Worm (Caenorhabditis elegans) whole organism, L3 larva: ENCODE data around the gene ttr-39.

Source experiments
- ZK546.5 ChIP-seq: sonication (generic microtip); optimal IDR thresholded peaks from 2 replicates; lab custom pipeline; 2017; ENCODE audit warnings: missing biosample characterization, missing genetic modification characterization
- aly-2 ChIP-seq: fragments of 150-350 bp; optimal IDR thresholded peaks from 2 replicates; lab custom pipeline; 2014; ENCODE audit warnings: missing biosample characterization, missing genetic modification characterization
- ama-1 ChIP-seq: fragments of 150-350 bp; optimal IDR thresholded peaks from 2 replicates; lab custom pipeline; 2018
- ceh-16 ChIP-seq: sonication (generic microtip); optimal IDR thresholded peaks from 2 replicates; lab custom pipeline; 2017; ENCODE audit warnings: missing biosample characterization, missing genetic modification characterization
- ceh-82 ChIP-seq: fragments of 150-350 bp; optimal IDR thresholded peaks from 2 replicates; lab custom pipeline; 2014; ENCODE audit warnings: missing biosample characterization, missing genetic modification characterization
- ceh-9 ChIP-seq: sonication (generic microtip); optimal IDR thresholded peaks from 2 replicates; lab custom pipeline; 2018; ENCODE audit warnings: missing biosample characterization, missing genetic modification characterization
- egl-27 ChIP-seq: sonication (generic microtip); optimal IDR thresholded peaks from 4 replicates; lab custom pipeline; 2017; ENCODE audit warnings: missing biosample characterization, missing genetic modification reagents, missing genetic modification characterization
- egl-5 ChIP-seq: fragments of 150-350 bp; optimal IDR thresholded peaks from 2 replicates; lab custom pipeline; 2017; ENCODE audit warnings: missing biosample characterization, missing genetic modification reagents, missing genetic modification characterization, inconsistent platforms
- elt-1 ChIP-seq: fragments of 150-350 bp; optimal IDR thresholded peaks from 2 replicates; lab custom pipeline; 2014; ENCODE audit warnings: missing biosample characterization, missing genetic modification characterization
- elt-2 ChIP-seq: sonication (generic microtip); optimal IDR thresholded peaks from 2 replicates; lab custom pipeline; 2016; ENCODE audit warnings: missing genetic modification reagents, mild to moderate bottlenecking, missing genetic modification characterization, missing compliant biosample characterization
- eor-1 ChIP-seq, 2 experiments: fragments of 150-350 bp; optimal IDR thresholded peaks; 2 replicates each; lab custom pipeline; 2014 to 2018; ENCODE audit warnings: missing biosample characterization in 2 of 2, missing genetic modification characterization in 2 of 2
- fkh-10 ChIP-seq: sonication (generic microtip); optimal IDR thresholded peaks from 2 replicates; lab custom pipeline; 2017; ENCODE audit warnings: missing biosample characterization, missing genetic modification reagents, missing genetic modification characterization
- fkh-2 ChIP-seq: fragments of 150-350 bp; optimal IDR thresholded peaks from 2 replicates; lab custom pipeline; 2014; ENCODE audit warnings: missing biosample characterization, missing genetic modification reagents, missing genetic modification characterization
- fos-1 ChIP-seq: fragments of 150-350 bp; optimal IDR thresholded peaks from 2 replicates; lab custom pipeline; 2014; ENCODE audit warnings: missing biosample characterization, missing genetic modification characterization
- hmg-11 ChIP-seq: sonication (generic microtip); optimal IDR thresholded peaks from 2 replicates; lab custom pipeline; 2016; ENCODE audit warnings: missing genetic modification characterization, missing compliant biosample characterization
- jun-1 ChIP-seq: fragments of 150-350 bp; optimal IDR thresholded peaks from 2 replicates; lab custom pipeline; 2014; ENCODE audit warnings: missing biosample characterization, missing genetic modification reagents, missing genetic modification characterization
- lin-15B ChIP-seq: fragments of 150-350 bp; optimal IDR thresholded peaks from 2 replicates; lab custom pipeline; 2014; ENCODE audit warnings: missing biosample characterization, missing genetic modification characterization
- lsy-12 ChIP-seq: sonication (generic microtip); optimal IDR thresholded peaks from 2 replicates; lab custom pipeline; 2016; ENCODE audit warnings: mild to moderate bottlenecking, missing genetic modification characterization, missing compliant biosample characterization
- mdl-1 ChIP-seq: fragments of 150-350 bp; optimal IDR thresholded peaks from 2 replicates; lab custom pipeline; 2014; ENCODE audit warnings: missing biosample characterization, missing genetic modification characterization
- mml-1 ChIP-seq: fragments of 150-350 bp; sonication (generic microtip); optimal IDR thresholded peaks from 3 replicates; lab custom pipeline; 2014; ENCODE audit warnings: missing biosample characterization, missing genetic modification characterization
- nfya-1 ChIP-seq: sonication (generic microtip); optimal IDR thresholded peaks from 2 replicates; lab custom pipeline; 2017; ENCODE audit warnings: missing genetic modification characterization, mild to moderate bottlenecking, missing compliant biosample characterization, antibody characterized with exemption, moderate library complexity; ENCODE audit not compliant: insufficient read depth
- nhr-11 ChIP-seq: fragments of 150-350 bp; optimal IDR thresholded peaks from 2 replicates; lab custom pipeline; 2014; ENCODE audit warnings: missing biosample characterization, missing genetic modification characterization
- nhr-23 ChIP-seq: fragments of 150-350 bp; optimal IDR thresholded peaks from 2 replicates; lab custom pipeline; 2014; ENCODE audit warnings: missing biosample characterization, missing genetic modification reagents, missing genetic modification characterization
- nhr-25 ChIP-seq: sonication (generic microtip); optimal IDR thresholded peaks from 2 replicates; lab custom pipeline; 2017; ENCODE audit warnings: missing biosample characterization, missing genetic modification characterization
- nhr-28 ChIP-seq: fragments of 150-350 bp; optimal IDR thresholded peaks from 2 replicates; lab custom pipeline; 2014; ENCODE audit warnings: missing biosample characterization, missing genetic modification characterization
- nhr-43 ChIP-seq: sonication (generic microtip); optimal IDR thresholded peaks from 2 replicates; lab custom pipeline; 2016; ENCODE audit warnings: mild to moderate bottlenecking, missing genetic modification characterization, missing compliant biosample characterization; ENCODE audit not compliant: poor library complexity, severe bottlenecking
- nhr-76 ChIP-seq: fragments of 150-350 bp; sonication (generic microtip); optimal IDR thresholded peaks from 5 replicates; lab custom pipeline; 2014; ENCODE audit warnings: missing biosample characterization, missing genetic modification characterization
- nhr-77 ChIP-seq: fragments of 150-350 bp; optimal IDR thresholded peaks from 2 replicates; lab custom pipeline; 2014; ENCODE audit warnings: missing biosample characterization, missing genetic modification characterization
- pha-4 ChIP-seq: fragments of 150-350 bp; optimal IDR thresholded peaks from 2 replicates; lab custom pipeline; 2014; ENCODE audit warnings: missing biosample characterization, missing genetic modification reagents, missing genetic modification characterization
- pqm-1 ChIP-seq: fragments of 150-350 bp; optimal IDR thresholded peaks from 2 replicates; lab custom pipeline; 2017; ENCODE audit warnings: missing biosample characterization, missing genetic modification characterization, inconsistent platforms
- sea-2 ChIP-seq: fragments of 150-350 bp; sonication (generic microtip); optimal IDR thresholded peaks from 4 replicates; lab custom pipeline; 2014; ENCODE audit warnings: missing biosample characterization, missing genetic modification reagents, missing genetic modification characterization
- skn-1 ChIP-seq: fragments of 150-350 bp; optimal IDR thresholded peaks from 2 replicates; lab custom pipeline; 2014; ENCODE audit warnings: missing biosample characterization, missing genetic modification characterization
- snpc-4 ChIP-seq: fragments of 150-350 bp; optimal IDR thresholded peaks from 2 replicates; lab custom pipeline; 2014; ENCODE audit warnings: missing biosample characterization, missing genetic modification characterization
- tbx-2 ChIP-seq: sonication (generic microtip); optimal IDR thresholded peaks from 2 replicates; lab custom pipeline; 2016; ENCODE audit warnings: mild to moderate bottlenecking, missing genetic modification characterization, missing compliant biosample characterization
- unc-39 ChIP-seq: sonication (generic microtip); optimal IDR thresholded peaks from 4 replicates; lab custom pipeline; 2017; ENCODE audit warnings: missing biosample characterization, missing genetic modification characterization
- unc-62 ChIP-seq: fragments of 150-350 bp; sonication (generic microtip); optimal IDR thresholded peaks from 4 replicates; lab custom pipeline; 2014; ENCODE audit warnings: missing biosample characterization, missing genetic modification reagents, missing genetic modification characterization
- zag-1 ChIP-seq: fragments of 150-350 bp; optimal IDR thresholded peaks from 2 replicates; lab custom pipeline; 2014; ENCODE audit warnings: missing biosample characterization, missing genetic modification characterization
- ztf-4 ChIP-seq: fragments of 150-350 bp; optimal IDR thresholded peaks from 2 replicates; lab custom pipeline; 2014; ENCODE audit warnings: missing biosample characterization, missing genetic modification characterization

Gene ttr-39

DNA sequence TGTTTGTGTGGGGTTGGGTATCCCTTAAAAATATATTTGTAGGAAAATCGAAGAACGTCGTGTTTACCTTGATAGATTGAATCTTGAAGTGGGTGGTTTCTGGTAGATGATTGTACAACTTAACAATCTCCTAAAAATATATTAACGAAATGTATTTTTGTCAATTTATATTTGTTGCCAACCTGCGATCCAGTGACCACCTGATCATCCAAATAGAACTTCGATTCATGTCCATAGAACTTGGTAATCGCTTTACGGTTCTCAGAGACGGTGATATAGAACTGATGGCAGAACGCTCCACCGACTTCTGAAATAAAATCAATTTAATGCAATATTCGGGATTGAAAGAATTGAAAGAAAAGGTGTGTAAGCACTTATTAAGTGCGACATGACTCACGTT lies 38.8 kb upstream of the ttr-39 start:
- TF ChIP-seq nhr-11 (tag; lab: Kevin White, UChicago) (no peak), pha-4 (tag; lab: Kevin White, UChicago) (no peak), nhr-77 (tag; lab: Kevin White, UChicago) (no peak), unc-39 (no peak), nhr-43 (no peak), nhr-25 (tag; lab: Kevin White, UChicago) (no peak), lin-15B (no peak), ama-1 (lab: Kevin White, UChicago) (no peak)

DNA sequence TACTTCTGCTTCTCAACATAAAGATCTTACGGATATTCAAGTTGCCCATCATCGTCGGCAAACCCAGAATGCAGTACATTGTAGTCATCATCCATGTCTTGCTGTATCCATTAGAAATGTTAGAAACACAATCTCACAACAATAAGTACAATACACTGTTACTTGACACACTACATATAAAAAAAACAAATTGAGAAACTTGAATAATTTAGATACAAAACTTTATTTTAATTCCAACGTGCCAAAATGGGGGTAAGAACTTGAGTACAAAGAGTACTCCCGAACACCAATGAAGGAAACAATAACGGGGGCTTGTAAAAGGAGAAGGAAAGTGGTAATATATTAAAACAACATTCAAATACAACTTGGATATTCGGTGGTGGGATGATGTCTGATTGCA lies 36.9 kb upstream of the ttr-39 start, which contains the start of gene ctf-18:
Gene ctf-18 (minus strand): TSS at position 101 of the 400 bp plus-strand sequence.
- TF ChIP-seq pqm-1 (tag; lab: Kevin White, UChicago), result no peak
- no peak for TF ChIP-seq ama-1 (lab: Kevin White, UChicago)
- TF ChIP-seq sea-2 (GFP tag; lab: Kevin White, UChicago), result no peak
- no peak for TF ChIP-seq unc-62 (GFP tag; lab: Kevin White, UChicago)
- TF ChIP-seq elt-1 (tag; lab: Kevin White, UChicago), result no peak
- TF ChIP-seq nhr-23 (tag; lab: Kevin White, UChicago), result no peak
- no peak for TF ChIP-seq nhr-76 (tag; lab: Kevin White, UChicago)
- no peak for TF ChIP-seq mdl-1 (tag; lab: Kevin White, UChicago)
- no peak for TF ChIP-seq nhr-77 (tag; lab: Kevin White, UChicago)
- no peak for TF ChIP-seq lsy-12 (tag; lab: Kevin White, UChicago)
- no peak for TF ChIP-seq tbx-2
- no peak for TF ChIP-seq ceh-9 (tag; lab: Kevin White, UChicago)
- no peak for TF ChIP-seq lin-15B

DNA sequence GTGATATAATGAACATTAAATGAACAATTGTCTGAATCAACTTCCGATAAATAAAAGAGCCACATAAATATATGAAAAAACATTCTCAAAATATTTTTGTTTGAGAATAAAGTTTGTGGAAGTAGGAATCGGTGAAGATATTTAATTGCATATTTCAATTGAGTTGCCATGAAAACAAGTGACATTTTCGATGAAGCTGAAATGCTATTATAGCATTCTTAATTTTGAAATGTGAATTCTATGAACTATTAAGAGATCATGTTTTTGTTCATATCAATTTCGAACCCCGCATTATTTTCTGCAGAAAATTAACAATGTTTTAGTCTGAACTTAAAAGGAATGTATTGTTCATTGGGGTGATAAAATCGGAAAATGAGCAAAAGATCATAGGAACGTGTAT lies 32.5 kb upstream of the ttr-39 start, which contains the start of gene irld-21:
Gene irld-21 (minus strand): TSS at position 101 of the 400 bp plus-strand sequence.
- TF ChIP-seq ceh-16 (tag; lab: Kevin White, UChicago) (no peak), jun-1 (tag; lab: Kevin White, UChicago) (no peak), egl-27 (tag; lab: Kevin White, UChicago) (no peak), nfya-1 (tag; lab: Kevin White, UChicago) (no peak), elt-1 (tag; lab: Kevin White, UChicago) (no peak), pqm-1 (tag; lab: Kevin White, UChicago) (no peak), eor-1 (tag; optimal IDR thresholded peaks at IDR 0.05; lab: Kevin White, UChicago) (no peak), fkh-10 (GFP tag; lab: Kevin White, UChicago) (no peak), zag-1 (tag; lab: Kevin White, UChicago) (no peak), egl-5 (tag; lab: Kevin White, UChicago) (no peak), fkh-2 (tag; lab: Kevin White, UChicago) (no peak), nhr-28 (tag; lab: Kevin White, UChicago) (no peak), ceh-9 (tag; lab: Kevin White, UChicago) (no peak), snpc-4 (tag; lab: Kevin White, UChicago) (no peak), ZK546.5 (tag; lab: Kevin White, UChicago) (no peak), elt-2 (tag; lab: Kevin White, UChicago) (no peak), fos-1 (tag; lab: Kevin White, UChicago) (no peak), skn-1 (tag; lab: Kevin White, UChicago) (no peak), ceh-82 (no peak)

DNA sequence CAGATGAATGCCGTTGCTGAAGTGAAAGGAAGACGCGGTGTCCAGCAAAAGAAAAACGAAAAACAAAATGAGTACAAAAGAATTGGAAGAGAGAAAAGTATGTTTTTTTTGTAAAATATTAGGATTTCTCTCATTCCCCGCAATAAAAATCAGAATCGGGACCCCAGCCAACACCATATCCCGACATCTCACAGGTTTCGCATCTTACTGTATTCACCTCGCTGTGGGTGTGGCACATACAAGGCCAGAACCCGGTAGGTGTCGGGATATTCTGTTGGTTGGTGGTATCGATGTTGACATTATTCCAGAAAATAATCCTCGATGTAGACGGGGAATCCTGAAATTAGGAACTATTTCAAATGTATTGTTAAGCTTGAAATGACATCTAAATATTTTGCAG lies 27.1 kb upstream of the ttr-39 start:
- TF ChIP-seq hmg-11 (tag; lab: Kevin White, UChicago), result no peak
- TF ChIP-seq unc-62 (GFP tag; lab: Kevin White, UChicago), result no peak
- TF ChIP-seq sea-2 (GFP tag; lab: Kevin White, UChicago), result no peak
- no peak for TF ChIP-seq aly-2 (tag; lab: Kevin White, UChicago)
- no peak for TF ChIP-seq mml-1 (tag; lab: Kevin White, UChicago)
- no peak for TF ChIP-seq ztf-4 (tag; lab: Kevin White, UChicago)
- TF ChIP-seq tbx-2, result no peak
- TF ChIP-seq egl-5 (tag; lab: Kevin White, UChicago), result no peak
- TF ChIP-seq pha-4 (tag; lab: Kevin White, UChicago), result no peak
- TF ChIP-seq ceh-82, result no peak
- no peak for TF ChIP-seq eor-1 (tag; optimal IDR thresholded peaks at IDR 0.05; lab: Kevin White, UChicago)
- no peak for TF ChIP-seq egl-27 (tag; lab: Kevin White, UChicago)
- TF ChIP-seq, all 47 proteins: peak for 0
